Worm (Caenorhabditis elegans) whole organism, young adult: ENCODE results near the gene srx-84.
A peak's percentile ranks its signal among the peaks of the same experiment; 100 is the strongest.

Source experiments
- F22D6.2 ChIP-seq: sonication (generic microtip); optimal IDR thresholded peaks from 2 replicates; lab custom pipeline; 2016; ENCODE audit warnings: mild to moderate bottlenecking, missing genetic modification characterization, missing compliant biosample characterization
- F23B12.7 ChIP-seq: sonication (generic microtip); optimal IDR thresholded peaks from 2 replicates; lab custom pipeline; 2017; ENCODE audit warnings: missing genetic modification characterization, mild to moderate bottlenecking, missing compliant biosample characterization, antibody characterized with exemption, moderate library complexity; ENCODE audit not compliant: insufficient read depth
- F39B2.1 ChIP-seq: fragments of 200-800 bp; sonication (Bioruptor generic); IDR thresholded peaks from 2 replicates; pipeline ENCODE4 v1.3.6; 2022; ENCODE audit warnings: missing genetic modification reagents, missing genetic modification characterization, missing compliant biosample characterization
- F49E8.2 ChIP-seq: sonication (generic microtip); optimal IDR thresholded peaks from 3 replicates; lab custom pipeline; 2017; ENCODE audit warnings: missing genetic modification characterization, mild to moderate bottlenecking, missing compliant biosample characterization, antibody characterized with exemption, moderate library complexity; ENCODE audit not compliant: insufficient read depth
- F52B5.7 ChIP-seq: sonication (generic microtip); optimal IDR thresholded peaks from 2 replicates; lab custom pipeline; 2016; ENCODE audit warnings: mild to moderate bottlenecking, missing genetic modification characterization, missing compliant biosample characterization
- K11D2.4 ChIP-seq: fragments of 200-800 bp; sonication (Bioruptor generic); IDR thresholded peaks from 2 replicates; pipeline ENCODE4 v1.3.6; 2022; ENCODE audit warnings: missing genetic modification reagents, missing genetic modification characterization, missing compliant biosample characterization
- K12H6.12 ChIP-seq: fragments of 200-800 bp; sonication (Bioruptor generic); optimal IDR thresholded peaks from 2 replicates; lab custom pipeline; 2018; ENCODE audit warnings: mild to moderate bottlenecking, missing genetic modification characterization, missing compliant biosample characterization
- ZK185.1 ChIP-seq: sonication (generic microtip); optimal IDR thresholded peaks from 2 replicates; lab custom pipeline; 2016; ENCODE audit warnings: mild to moderate bottlenecking, missing genetic modification characterization, missing compliant biosample characterization; ENCODE audit not compliant: poor library complexity, severe bottlenecking
- aptf-3 ChIP-seq: fragments of 200-800 bp; sonication (Bioruptor generic); IDR thresholded peaks from 2 replicates; pipeline ENCODE4 v1.3.6; 2022; ENCODE audit warnings: missing genetic modification characterization, missing compliant biosample characterization
- atf-7 ChIP-seq: sonication (generic microtip); optimal IDR thresholded peaks from 2 replicates; lab custom pipeline; 2017; ENCODE audit warnings: mild to moderate bottlenecking, missing genetic modification characterization, missing compliant biosample characterization
- athp-1 ChIP-seq: sonication (generic microtip); optimal IDR thresholded peaks from 2 replicates; lab custom pipeline; 2017; ENCODE audit warnings: mild to moderate bottlenecking, missing genetic modification characterization, missing compliant biosample characterization
- cebp-1 ChIP-seq, 2 experiments: fragments of 200-800 bp in 1 of 2; sonication (Bioruptor generic) in 1 of 2; sonication (generic microtip) in 1 of 2; IDR thresholded peaks in 1 of 2; optimal IDR thresholded peaks in 1 of 2; 2 replicates each; pipeline versions ENCODE4 v1.3.6 to Lab custom; 2017 to 2022; ENCODE audit warnings: missing compliant biosample characterization in 2 of 2, missing genetic modification characterization in 2 of 2, mild to moderate bottlenecking in 1 of 2, missing genetic modification reagents in 1 of 2, moderate library complexity in 1 of 2
- ceh-27 ChIP-seq: fragments of 200-800 bp; sonication (Bioruptor generic); optimal IDR thresholded peaks from 2 replicates; lab custom pipeline; 2018; ENCODE audit warnings: mild to moderate bottlenecking, missing genetic modification characterization, moderate library complexity, missing compliant biosample characterization
- ceh-40 ChIP-seq: fragments of 200-800 bp; sonication (Bioruptor generic); IDR thresholded peaks from 2 replicates; pipeline ENCODE4 v1.3.6; 2022; ENCODE audit warnings: missing genetic modification characterization, missing compliant biosample characterization
- ceh-58 ChIP-seq: fragments of 200-800 bp; sonication (Bioruptor generic); IDR thresholded peaks from 2 replicates; pipeline ENCODE4 v1.3.6; 2022; ENCODE audit warnings: missing genetic modification characterization, missing compliant biosample characterization
- ceh-79 ChIP-seq: sonication (generic microtip); optimal IDR thresholded peaks from 2 replicates; lab custom pipeline; 2017; ENCODE audit warnings: mild to moderate bottlenecking, missing genetic modification characterization, missing compliant biosample characterization
- ceh-91 ChIP-seq: fragments of 200-800 bp; sonication (Bioruptor generic); IDR thresholded peaks from 2 replicates; pipeline ENCODE4 v1.3.6; 2022; ENCODE audit warnings: missing genetic modification reagents, missing genetic modification characterization, missing compliant biosample characterization
- chd-7 ChIP-seq: sonication (generic microtip); optimal IDR thresholded peaks from 2 replicates; lab custom pipeline; 2016; ENCODE audit warnings: mild to moderate bottlenecking, missing genetic modification characterization, moderate library complexity, missing compliant biosample characterization
- die-1 ChIP-seq: sonication (generic microtip); optimal IDR thresholded peaks from 2 replicates; lab custom pipeline; 2016; ENCODE audit warnings: missing genotype, mild to moderate bottlenecking, missing genetic modification characterization, missing compliant biosample characterization
- dpff-1 ChIP-seq: sonication (generic microtip); optimal IDR thresholded peaks from 2 replicates; lab custom pipeline; 2017; ENCODE audit warnings: mild to moderate bottlenecking, missing genetic modification characterization, missing compliant biosample characterization
- egl-44 ChIP-seq: fragments of 200-800 bp; sonication (Bioruptor generic); IDR thresholded peaks from 2 replicates; pipeline ENCODE4 v1.3.6; 2022; ENCODE audit warnings: missing genetic modification reagents, missing genetic modification characterization, missing compliant biosample characterization
- egrh-3 ChIP-seq: fragments of 200-800 bp; sonication (Bioruptor generic); IDR thresholded peaks from 2 replicates; pipeline ENCODE4 v1.3.6; 2022; ENCODE audit warnings: missing genetic modification reagents, missing genetic modification characterization, missing compliant biosample characterization
- hlh-12 ChIP-seq: sonication (generic microtip); optimal IDR thresholded peaks from 2 replicates; lab custom pipeline; 2016; ENCODE audit warnings: missing genetic modification characterization, missing compliant biosample characterization
- lag-1 ChIP-seq: fragments of 200-800 bp; sonication (Bioruptor generic); IDR thresholded peaks from 2 replicates; pipeline ENCODE4 v1.3.6; 2022; ENCODE audit warnings: missing genetic modification reagents, missing genetic modification characterization, missing compliant biosample characterization
- let-526 ChIP-seq: fragments of 200-800 bp; sonication (Bioruptor generic); IDR thresholded peaks from 2 replicates; pipeline ENCODE4 v1.3.6; 2022; ENCODE audit warnings: missing genetic modification reagents, missing genetic modification characterization, missing compliant biosample characterization
- lin-35 ChIP-seq, 3 experiments: fragments of 150-350 bp in 2 of 3; sonication (generic microtip) in 1 of 3; optimal IDR thresholded peaks; 2 replicates each; lab custom pipeline; 2014 to 2018; ENCODE audit warnings: missing biosample characterization in 3 of 3, missing genetic modification characterization in 3 of 3, missing genetic modification reagents in 3 of 3
- lin-54 ChIP-seq: fragments of 200-800 bp; sonication (Bioruptor generic); optimal IDR thresholded peaks from 2 replicates; lab custom pipeline; 2018; ENCODE audit warnings: mild to moderate bottlenecking, missing genetic modification characterization, missing compliant biosample characterization
- lsl-1 ChIP-seq: fragments of 200-800 bp; sonication (Bioruptor generic); optimal IDR thresholded peaks from 2 replicates; lab custom pipeline; 2018; ENCODE audit warnings: mild to moderate bottlenecking, missing genetic modification characterization, moderate library complexity, missing compliant biosample characterization
- mcd-1 ChIP-seq: fragments of 200-800 bp; sonication (Bioruptor generic); IDR thresholded peaks from 2 replicates; pipeline ENCODE4 v1.3.6; 2022; ENCODE audit warnings: missing genetic modification reagents, missing genetic modification characterization, missing compliant biosample characterization
- nhr-120 ChIP-seq: fragments of 200-800 bp; sonication (Bioruptor generic); IDR thresholded peaks from 2 replicates; pipeline ENCODE4 v1.3.6; 2022; ENCODE audit warnings: missing genetic modification characterization, missing compliant biosample characterization
- pha-4 ChIP-seq: fragments of 150-350 bp; sonication (generic microtip); optimal IDR thresholded peaks from 2 replicates; lab custom pipeline; 2014; ENCODE audit warnings: missing biosample characterization, missing genetic modification reagents, missing genetic modification characterization
- repo-1 ChIP-seq: sonication (generic microtip); optimal IDR thresholded peaks from 2 replicates; lab custom pipeline; 2017; ENCODE audit warnings: mild to moderate bottlenecking, missing genetic modification characterization, missing compliant biosample characterization
- sdz-38 ChIP-seq: sonication (generic microtip); optimal IDR thresholded peaks from 2 replicates; lab custom pipeline; 2016; ENCODE audit warnings: missing genotype, missing genetic modification characterization, missing compliant biosample characterization
- sea-2 ChIP-seq: fragments of 200-800 bp; sonication (Bioruptor generic); IDR thresholded peaks from 2 replicates; pipeline ENCODE4 v1.3.6; 2022; ENCODE audit warnings: missing genetic modification characterization, missing compliant biosample characterization
- snpc-1.1 ChIP-seq: sonication (generic microtip); optimal IDR thresholded peaks from 2 replicates; lab custom pipeline; 2017; ENCODE audit warnings: missing genetic modification characterization, mild to moderate bottlenecking, missing compliant biosample characterization, antibody characterized with exemption, moderate library complexity, missing genotype, missing genetic modification reagents; ENCODE audit not compliant: insufficient read depth
- somi-1 ChIP-seq: fragments of 200-800 bp; sonication (Bioruptor generic); optimal IDR thresholded peaks from 2 replicates; lab custom pipeline; 2018; ENCODE audit warnings: mild to moderate bottlenecking, missing genetic modification characterization, missing compliant biosample characterization
- zfh-2 ChIP-seq: fragments of 200-800 bp; sonication (Bioruptor generic); conservative IDR thresholded peaks from 2 replicates; pipeline ENCODE4 v1.3.6; 2022; ENCODE audit warnings: missing genetic modification reagents, missing genetic modification characterization, missing compliant biosample characterization
- ztf-25 ChIP-seq: fragments of 200-800 bp; sonication (Bioruptor generic); IDR thresholded peaks from 2 replicates; pipeline ENCODE4 v1.3.6; 2022; ENCODE audit warnings: missing genetic modification reagents, missing genetic modification characterization, missing compliant biosample characterization
- ztf-3 ChIP-seq: fragments of 200-800 bp; sonication (Bioruptor generic); optimal IDR thresholded peaks from 2 replicates; lab custom pipeline; 2018; ENCODE audit warnings: mild to moderate bottlenecking, missing genetic modification characterization, missing compliant biosample characterization

srx-84 gene

DNA sequence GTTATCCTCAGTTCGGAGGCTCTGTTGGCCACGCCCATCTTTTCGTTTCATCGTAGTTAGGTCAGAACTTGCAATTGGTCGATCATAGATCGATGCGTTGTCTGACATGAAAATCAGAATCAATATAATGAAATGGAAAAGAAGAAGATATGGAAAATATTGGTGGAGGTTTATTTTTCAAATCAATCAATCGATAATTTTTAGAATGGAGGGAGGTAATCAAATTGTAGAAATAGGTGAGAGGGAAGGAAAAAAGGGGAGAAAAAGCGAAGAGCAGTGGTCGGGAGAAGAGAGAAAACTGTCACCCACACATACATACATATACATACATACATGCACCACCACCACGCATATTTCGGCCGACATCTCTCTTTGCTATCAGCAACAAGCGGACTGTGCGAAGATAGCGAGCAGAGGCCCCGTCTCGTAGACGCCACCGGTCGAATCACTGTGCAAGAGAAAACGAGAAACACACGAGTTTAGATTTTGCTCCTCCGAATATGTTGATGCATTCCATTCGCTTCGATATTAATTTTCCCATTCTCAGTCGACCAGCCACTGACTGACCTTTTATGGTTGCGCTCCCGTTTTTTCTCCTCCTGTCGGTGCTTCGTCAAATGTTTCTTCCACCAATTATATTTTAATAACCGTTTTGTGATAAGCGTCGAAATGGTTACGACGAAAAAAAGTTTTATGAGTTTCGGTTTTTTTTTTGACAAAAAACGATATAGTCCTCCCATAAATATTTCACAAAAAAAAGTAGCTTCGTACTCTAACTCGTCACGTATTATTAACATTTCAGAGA, 30.5 kb downstream of the srx-84 start, which contains the start of gene F35B12.10 (continued):
- TF ChIP-seq F49E8.2 (tag; lab: Kevin White, UChicago) (no peak), ZK185.1 (no peak), atf-7 (tag; lab: Kevin White, UChicago) (peak; percentile 37), ceh-27 (GFP tag; lab: Kevin White, UChicago) (no peak)

ce11 chrV:11631128-11631527, 32.2 kb downstream of the srx-84 start:
- TF ChIP-seq pha-4 (tag; lab: Kevin White, UChicago) (no peak), let-526 (GFP tag; lab: Robert Waterston, UW) (no peak), cebp-1 (GFP tag; IDR thresholded peaks at IDR 0.05; lab: Robert Waterston, UW) (no peak), cebp-1 (tag; optimal IDR thresholded peaks at IDR 0.05; lab: Kevin White, UChicago) (peak; percentile 66), snpc-1.1 (tag; lab: Kevin White, UChicago) (no peak), aptf-3 (GFP tag; lab: Robert Waterston, UW) (0 out of 2 replicates have a peak, but pooled peaks have one; percentile 56), K11D2.4 (GFP tag; lab: Robert Waterston, UW) (no peak), nhr-120 (no peak), ceh-40 (GFP tag; lab: Robert Waterston, UW) (no peak), lin-35 (GFP tag; optimal IDR thresholded peaks at IDR 0.05; lab: Kevin White, UChicago) (peak in 1 of 3 experiments; percentile 30), sdz-38 (no peak), F23B12.7 (tag; lab: Kevin White, UChicago) (no peak), F52B5.7 (tag; lab: Kevin White, UChicago) (no peak), somi-1 (no peak)

DNA sequence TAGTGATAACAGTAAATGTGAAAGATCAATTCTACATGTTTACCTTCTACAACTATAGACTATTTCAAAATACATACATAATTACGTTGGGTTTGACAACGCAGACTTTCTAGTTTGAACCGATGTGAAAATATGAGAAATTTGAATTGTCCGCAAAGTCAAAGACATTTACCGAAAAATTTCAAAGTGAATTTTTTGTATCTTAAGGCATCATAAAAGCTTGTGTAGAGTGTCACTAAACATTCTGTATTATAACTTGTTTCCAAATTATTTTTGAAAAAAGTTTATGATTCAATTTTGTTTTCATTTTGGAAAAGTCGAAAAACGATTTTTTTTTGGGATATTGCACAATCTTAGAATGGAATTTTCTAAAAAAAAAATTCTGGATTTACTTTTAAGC, 36.7 kb downstream of the srx-84 start:
- no peak for TF ChIP-seq aptf-3 (GFP tag; lab: Robert Waterston, UW)
- no peak for TF ChIP-seq lag-1
- TF ChIP-seq dpff-1 (tag; lab: Kevin White, UChicago) = no peak

- no peak for TF ChIP-seq F23B12.7 (tag; lab: Kevin White, UChicago)
- TF ChIP-seq egl-44 (GFP tag; lab: Robert Waterston, UW) = no peak
- no peak for TF ChIP-seq die-1 (tag; lab: Kevin White, UChicago)
- TF ChIP-seq repo-1 = no peak
- 0 out of 2 replicates have a peak, but pooled peaks have one; percentile 1 for TF ChIP-seq zfh-2 (GFP tag; lab: Robert Waterston, UW)
- no peak for TF ChIP-seq ceh-58
- no peak for TF ChIP-seq ceh-79 (tag; lab: Kevin White, UChicago)
Observed at ce11 chrV:11637191-11637590, 38.3 kb downstream of the srx-84 start, which contains the start of gene sipa-1. Gene sipa-1, minus strand, starts transcription at chrV:11637291.

DNA sequence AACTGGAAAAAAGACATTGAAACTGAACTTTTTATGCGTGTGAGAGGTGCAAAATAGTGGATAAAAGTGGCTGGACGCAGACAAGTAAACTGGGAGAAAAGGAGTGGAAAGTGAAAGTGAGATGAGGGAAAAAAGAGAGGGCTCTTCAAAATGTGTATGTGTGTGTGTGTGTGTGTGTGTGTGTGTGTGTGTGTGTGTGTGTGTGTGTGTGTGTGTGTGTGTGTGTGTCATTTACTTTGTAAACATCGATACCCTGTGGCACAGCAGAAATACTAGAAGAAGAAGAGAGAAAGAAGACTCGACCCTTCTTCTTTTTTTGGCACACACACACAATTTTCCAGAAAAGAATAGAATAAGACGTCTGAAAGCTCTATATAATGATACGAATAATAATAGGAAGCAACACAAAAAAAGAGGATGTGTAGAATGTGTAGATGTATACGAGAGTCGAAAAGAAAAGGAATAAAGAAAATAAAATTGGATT, 39.8 kb downstream of the srx-84 start:
- TF ChIP-seq sea-2 (GFP tag; lab: Robert Waterston, UW) = no peak
- TF ChIP-seq lin-54 (GFP tag; lab: Kevin White, UChicago) = peak; percentile 18
- TF ChIP-seq athp-1 (tag; lab: Kevin White, UChicago) = no peak
- peak; percentile 80 for TF ChIP-seq ceh-27 (GFP tag; lab: Kevin White, UChicago)
- TF ChIP-seq cebp-1 (GFP tag; IDR thresholded peaks at IDR 0.05; lab: Robert Waterston, UW) = no peak
- peak; percentile 56 for TF ChIP-seq cebp-1 (tag; optimal IDR thresholded peaks at IDR 0.05; lab: Kevin White, UChicago)
- TF ChIP-seq ceh-91 = no peak
- TF ChIP-seq F39B2.1 (GFP tag; lab: Robert Waterston, UW) = no peak
- TF ChIP-seq chd-7 (tag; lab: Kevin White, UChicago) = peak; percentile 3
- TF ChIP-seq ztf-3 = peak; percentile 97
- TF ChIP-seq F22D6.2 (tag; lab: Kevin White, UChicago) = no peak
- peak; percentile 29; the same call in 1 of the 2 replicates for TF ChIP-seq egrh-3
- no peak for TF ChIP-seq ztf-25 (GFP tag; lab: Robert Waterston, UW)
- peak; percentile 31; the same call in 1 of the 2 replicates for TF ChIP-seq mcd-1 (GFP tag; lab: Robert Waterston, UW)
- no peak for TF ChIP-seq hlh-12 (tag; lab: Kevin White, UChicago)
- TF ChIP-seq K12H6.12 (tag; lab: Kevin White, UChicago) = peak; percentile 79
- peak in 1 of 3 experiments; percentile 24 for TF ChIP-seq lin-35 (GFP tag; optimal IDR thresholded peaks at IDR 0.05; lab: Kevin White, UChicago)
- TF ChIP-seq lsl-1 (GFP tag; lab: Kevin White, UChicago) = no peak
